Fruit fly (Drosophila melanogaster) whole organism, prepupa: ENCODE measurements around the gene CG7607.

ENCODE experiments used
- CG10669 ChIP-seq: fragments of 200-800 bp; sonication (Bioruptor generic); optimal IDR thresholded peaks from 3 replicates; lab custom pipeline; 2018; ENCODE audit warnings: missing biosample characterization, mild to moderate bottlenecking, missing genetic modification characterization, moderate library complexity
- CG16779 ChIP-seq: fragments of 200-800 bp; sonication (Bioruptor generic); optimal IDR thresholded peaks from 3 replicates; lab custom pipeline; 2017; ENCODE audit warnings: missing biosample characterization, mild to moderate bottlenecking, missing genetic modification characterization
- CG31627 ChIP-seq: fragments of 200-800 bp; sonication (Bioruptor generic); optimal IDR thresholded peaks from 3 replicates; lab custom pipeline; 2016; ENCODE audit warnings: missing biosample characterization, missing genetic modification characterization
- CG34406 ChIP-seq: fragments of 200-800 bp; sonication (Bioruptor generic); optimal IDR thresholded peaks from 3 replicates; lab custom pipeline; 2016; ENCODE audit warnings: missing biosample characterization, missing genetic modification characterization
- CG3919 ChIP-seq: fragments of 200-800 bp; sonication (Bioruptor generic); optimal IDR thresholded peaks from 3 replicates; lab custom pipeline; 2016; ENCODE audit warnings: missing biosample characterization, missing genetic modification characterization
- CG8632 ChIP-seq: fragments of 200-800 bp; sonication (Bioruptor generic); optimal IDR thresholded peaks from 3 replicates; lab custom pipeline; 2016; ENCODE audit warnings: missing biosample characterization, missing genetic modification characterization
- CG9139 ChIP-seq: fragments of 200-800 bp; sonication (Bioruptor generic); optimal IDR thresholded peaks from 3 replicates; lab custom pipeline; 2017; ENCODE audit warnings: missing biosample characterization, mild to moderate bottlenecking, missing genetic modification characterization
- Eip78C ChIP-seq: fragments of 200-800 bp; sonication (Bioruptor generic); peaks from one replicate; lab custom pipeline; 2016; ENCODE audit warnings: missing biosample characterization, missing genetic modification characterization
- Ets21C ChIP-seq: fragments of 200-800 bp; sonication (Bioruptor generic); optimal IDR thresholded peaks from 3 replicates; lab custom pipeline; 2016; ENCODE audit warnings: missing biosample characterization, missing genetic modification characterization
- Gug ChIP-seq: fragments of 200-800 bp; sonication (Bioruptor generic); IDR thresholded peaks from 2 replicates; pipeline ENCODE4 v1.3.6; 2022; ENCODE audit warnings: missing biosample characterization, missing genetic modification characterization
- Lpt ChIP-seq: fragments of 200-800 bp; sonication (Bioruptor generic); optimal IDR thresholded peaks from 3 replicates; lab custom pipeline; 2016; ENCODE audit warnings: missing biosample characterization, missing genetic modification characterization
- achi ChIP-seq: fragments of 200-800 bp; sonication (Bioruptor generic); optimal IDR thresholded peaks from 3 replicates; lab custom pipeline; 2016; ENCODE audit warnings: missing biosample characterization, missing genetic modification characterization
- esn ChIP-seq: fragments of 200-800 bp; sonication (Bioruptor generic); optimal IDR thresholded peaks from 2 replicates; lab custom pipeline; 2016; ENCODE audit warnings: missing biosample characterization, mild to moderate bottlenecking, missing genetic modification characterization, moderate library complexity
- net ChIP-seq: fragments of 200-800 bp; sonication (Bioruptor generic); optimal IDR thresholded peaks from 3 replicates; lab custom pipeline; 2016; ENCODE audit warnings: missing biosample characterization, missing genetic modification characterization

- TF ChIP-seq Eip78C (no peak), CG10669 (GFP tag; lab: Kevin White, UChicago) (no peak), achi (no peak), CG34406 (no peak), Lpt (GFP tag; lab: Kevin White, UChicago) (no peak), CG16779 (no peak), CG8632 (no peak), Ets21C (no peak), esn (GFP tag; lab: Kevin White, UChicago) (no peak), CG3919 (no peak), CG9139 (GFP tag; lab: Kevin White, UChicago) (no peak), net (no peak), CG31627 (GFP tag; lab: Kevin White, UChicago) (no peak), Gug (no peak)
Measured at dm6 chr3L:11204852-11205251, 5.4 kb downstream of the CG7607 start.
